Fruit fly (Drosophila melanogaster): Measurements from ENCODE around the gene Nuak.

Nuak gene

dm6 chr3R:10356563-10357363, 92.7 kb downstream of the Nuak start (continued):
- TF ChIP-seq Gug (GFP tag; IDR thresholded peaks at IDR 0.05), result peak; percentile 45; the same call in 3 of the 4 replicates
- peak; percentile 57 for TF ChIP-seq Nf-YB (GFP tag; optimal IDR thresholded peaks at IDR 0.05)
- no peak for TF ChIP-seq toy (GFP tag; IDR thresholded peaks at IDR 0.05)
- TF ChIP-seq CG9797 (GFP tag; optimal IDR thresholded peaks at IDR 0.05), result peak; percentile 13
- peak; percentile 44 for TF ChIP-seq CrebB (tag; optimal IDR thresholded peaks at IDR 0.05)
- TF ChIP-seq CG32532 (GFP tag; IDR thresholded peaks at IDR 0.05), result no peak
- TF ChIP-seq CG17802 (tag; optimal IDR thresholded peaks at IDR 0.05), result peak; percentile 41
- peak; percentile 66 for TF ChIP-seq eyg (GFP tag; optimal IDR thresholded peaks at IDR 0.05)
- peak; percentile 24 for TF ChIP-seq CG8359 (GFP tag; optimal IDR thresholded peaks at IDR 0.05; ENCODE audit: borderline replicate concordance)
- TF ChIP-seq CG4328 (GFP tag; optimal IDR thresholded peaks at IDR 0.05), result peak; percentile 60
- TF ChIP-seq Vsx1 (GFP tag; optimal IDR thresholded peaks at IDR 0.05), result no peak
- no peak for TF ChIP-seq Sin3A (optimal IDR thresholded peaks at IDR 0.05)
- TF ChIP-seq CG8944 (GFP tag; optimal IDR thresholded peaks at IDR 0.05), result peak; percentile 64
- TF ChIP-seq nom (GFP tag; optimal IDR thresholded peaks at IDR 0.05), result peak; percentile 89
- peak; percentile 76 for TF ChIP-seq CG17829 (tag; optimal IDR thresholded peaks at IDR 0.05)
- no peak for TF ChIP-seq CG14667 (GFP tag; IDR thresholded peaks at IDR 0.05)
- TF ChIP-seq dpn (GFP tag; optimal IDR thresholded peaks at IDR 0.05), result peak; percentile 68 to 73
- no peak for TF ChIP-seq Eip74EF (GFP tag; optimal IDR thresholded peaks at IDR 0.05)
- TF ChIP-seq CG2202 (tag; optimal IDR thresholded peaks at IDR 0.05), result peak; percentile 51
- TF ChIP-seq CG12155 (GFP tag; optimal IDR thresholded peaks at IDR 0.05), result peak; percentile 55
- peak; percentile 32 for TF ChIP-seq CG34376 (GFP tag; optimal IDR thresholded peaks at IDR 0.05)
- TF ChIP-seq Jarid2 (GFP tag; optimal IDR thresholded peaks at IDR 0.05), result peak; percentile 15
- TF ChIP-seq CG6683 (GFP tag; optimal IDR thresholded peaks at IDR 0.05), result peak; percentile 65
- TF ChIP-seq CG11560 (tag; IDR thresholded peaks at IDR 0.05), result no peak
- peak; percentile 42 for TF ChIP-seq wek (GFP tag; optimal IDR thresholded peaks at IDR 0.05)
- TF ChIP-seq CG10274 (GFP tag; optimal IDR thresholded peaks at IDR 0.05), result peak; percentile 17
- TF ChIP-seq gem (tag; optimal IDR thresholded peaks at IDR 0.05), result peak; percentile 90
- TF ChIP-seq CG10654 (GFP tag; optimal IDR thresholded peaks at IDR 0.05), result peak; percentile 66
- TF ChIP-seq CG8765 (GFP tag; IDR thresholded peaks at IDR 0.05), result no peak
- peak; percentile 83 for TF ChIP-seq lilli (GFP tag; optimal IDR thresholded peaks at IDR 0.05)
- TF ChIP-seq zen (tag; optimal IDR thresholded peaks at IDR 0.05), result peak; percentile 63
- peak; percentile 74 for TF ChIP-seq CG18476 (GFP tag; optimal IDR thresholded peaks at IDR 0.05)
- peak; percentile 72 for TF ChIP-seq CG31224 (GFP tag; IDR thresholded peaks at IDR 0.05)
- no peak for TF ChIP-seq CG11085 (GFP tag; IDR thresholded peaks at IDR 0.05)
- TF ChIP-seq p53 (GFP tag; optimal IDR thresholded peaks at IDR 0.05), result peak; percentile 66
- TF ChIP-seq CG1647 (GFP tag; optimal IDR thresholded peaks at IDR 0.05), result peak; percentile 29
- peak; percentile 85 for TF ChIP-seq Sox102F (GFP tag; optimal IDR thresholded peaks at IDR 0.05)
- TF ChIP-seq ham (GFP tag; IDR thresholded peaks at IDR 0.05), result no peak
- no peak for TF ChIP-seq stc (GFP tag; IDR thresholded peaks at IDR 0.05)
- TF ChIP-seq schlank (tag; optimal IDR thresholded peaks at IDR 0.05), result no peak
- TF ChIP-seq en (GFP tag; optimal IDR thresholded peaks at IDR 0.05), result peak; percentile 70
- TF ChIP-seq CG18262 (tag; optimal IDR thresholded peaks at IDR 0.05), result peak; percentile 89
- TF ChIP-seq pb (GFP tag; optimal IDR thresholded peaks at IDR 0.05), result peak; percentile 66
- no peak for TF ChIP-seq HLHmδ (GFP tag; optimal IDR thresholded peaks at IDR 0.05)
- peak; percentile 93 for TF ChIP-seq Med (GFP tag)
- peak; percentile 77 for TF ChIP-seq HHEX (GFP tag; optimal IDR thresholded peaks at IDR 0.05)
- peak; percentile 82 for TF ChIP-seq odd (GFP tag; optimal IDR thresholded peaks at IDR 0.05)
- peak; percentile 72 for TF ChIP-seq Atf3 (GFP tag; optimal IDR thresholded peaks at IDR 0.05)
- TF ChIP-seq Nf-YC (tag; optimal IDR thresholded peaks at IDR 0.05), result peak; percentile 7

Data from whole organism, embryonic.